Fruit fly (Drosophila melanogaster): Measurements from ENCODE around the gene lqfR.

DNA sequence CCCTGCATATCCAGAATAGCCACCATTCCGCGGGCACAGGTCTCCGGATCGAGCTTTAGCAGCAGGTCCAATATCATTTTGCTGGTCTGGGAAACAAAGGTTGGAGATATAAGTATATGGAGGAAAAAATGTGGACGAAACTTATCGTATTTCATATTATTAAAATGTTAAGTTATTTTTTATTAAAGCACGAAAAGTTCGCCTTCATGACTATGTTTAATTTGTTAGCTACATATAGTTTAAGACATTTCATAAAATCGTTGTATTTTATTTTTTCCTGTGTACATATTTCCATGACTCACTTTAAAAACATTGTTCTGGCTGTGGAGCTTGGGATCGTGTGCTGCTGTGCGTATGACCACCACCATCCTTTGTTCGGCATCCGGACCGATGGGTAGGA is 12.9 kb downstream of the lqfR start:
- TF ChIP-seq CG33017 (tag; optimal IDR thresholded peaks at IDR 0.05) = no peak
- no peak for TF ChIP-seq CG14711 (tag; optimal IDR thresholded peaks at IDR 0.05)

All from whole organism, adult.